Worm (Caenorhabditis elegans) whole organism, young adult: Measurements from ENCODE around the gene C53D6.11.

ENCODE experiments used
- B0019.2 ChIP-seq: fragments of 200-800 bp; sonication (Bioruptor generic); conservative IDR thresholded peaks from 2 replicates; pipeline ENCODE4 v1.3.6; 2022; ENCODE audit warnings: missing genetic modification reagents, missing genetic modification characterization, missing compliant biosample characterization
- B0336.3 ChIP-seq: fragments of 200-800 bp; sonication (Bioruptor generic); IDR thresholded peaks from 2 replicates; pipeline ENCODE4 v1.3.6; 2022; ENCODE audit warnings: missing genetic modification characterization, missing compliant biosample characterization
- Y67H2A.10 ChIP-seq: fragments of 200-800 bp; sonication (Bioruptor generic); conservative IDR thresholded peaks from 2 replicates; pipeline ENCODE4 v1.3.6; 2022; ENCODE audit warnings: missing genetic modification reagents, missing genetic modification characterization, missing compliant biosample characterization
- aptf-3 ChIP-seq: fragments of 200-800 bp; sonication (Bioruptor generic); IDR thresholded peaks from 2 replicates; pipeline ENCODE4 v1.3.6; 2022; ENCODE audit warnings: missing genetic modification characterization, missing compliant biosample characterization
- attf-5 ChIP-seq: fragments of 200-800 bp; sonication (Bioruptor generic); optimal IDR thresholded peaks from 2 replicates; lab custom pipeline; 2018; ENCODE audit warnings: mild to moderate bottlenecking, missing genetic modification characterization, missing compliant biosample characterization
- bed-1 ChIP-seq: fragments of 200-800 bp; sonication (Bioruptor generic); IDR thresholded peaks from 2 replicates; pipeline ENCODE4 v1.3.6; 2022; ENCODE audit warnings: missing genetic modification reagents, missing genetic modification characterization, missing compliant biosample characterization
- bed-2 ChIP-seq: fragments of 200-800 bp; sonication (Bioruptor generic); IDR thresholded peaks from 2 replicates; pipeline ENCODE4 v1.3.6; 2022; ENCODE audit warnings: missing genetic modification reagents, missing genetic modification characterization, missing compliant biosample characterization
- cebp-1 ChIP-seq, 2 experiments: fragments of 200-800 bp in 1 of 2; sonication (Bioruptor generic) in 1 of 2; sonication (generic microtip) in 1 of 2; IDR thresholded peaks in 1 of 2; optimal IDR thresholded peaks in 1 of 2; 2 replicates each; pipeline versions ENCODE4 v1.3.6 to Lab custom; 2017 to 2022; ENCODE audit warnings: missing compliant biosample characterization in 2 of 2, missing genetic modification characterization in 2 of 2, mild to moderate bottlenecking in 1 of 2, missing genetic modification reagents in 1 of 2, moderate library complexity in 1 of 2
- dox-1 ChIP-seq: fragments of 200-800 bp; sonication (Bioruptor generic); IDR thresholded peaks from 2 replicates; pipeline ENCODE4 v1.3.6; 2022; ENCODE audit warnings: missing genetic modification reagents, missing genetic modification characterization, missing compliant biosample characterization
- efl-1 ChIP-seq: fragments of 150-350 bp; optimal IDR thresholded peaks from 2 replicates; lab custom pipeline; 2014; ENCODE audit warnings: missing biosample characterization, missing genetic modification reagents, missing genetic modification characterization
- egl-18 ChIP-seq: fragments of 200-800 bp; sonication (Bioruptor generic); IDR thresholded peaks from 2 replicates; pipeline ENCODE4 v1.3.6; 2022; ENCODE audit warnings: missing genetic modification reagents, missing genetic modification characterization, missing compliant biosample characterization
- ekl-4 ChIP-seq: fragments of 200-800 bp; sonication (Bioruptor generic); IDR thresholded peaks from 2 replicates; pipeline ENCODE4 v1.3.6; 2022; ENCODE audit warnings: missing genetic modification reagents, missing genetic modification characterization, missing compliant biosample characterization
- fkh-3 ChIP-seq: sonication (generic microtip); optimal IDR thresholded peaks from 2 replicates; lab custom pipeline; 2016; ENCODE audit warnings: mild to moderate bottlenecking, missing genetic modification characterization, missing compliant biosample characterization
- hrde-1 ChIP-seq: sonication (generic microtip); optimal IDR thresholded peaks from 2 replicates; lab custom pipeline; 2016; ENCODE audit warnings: missing genetic modification characterization, mild to moderate bottlenecking, missing compliant biosample characterization, moderate library complexity, missing genotype, missing genetic modification reagents, borderline replicate concordance
- lin-35 ChIP-seq, 3 experiments: fragments of 150-350 bp in 2 of 3; sonication (generic microtip) in 1 of 3; optimal IDR thresholded peaks; 2 replicates each; lab custom pipeline; 2014 to 2018; ENCODE audit warnings: missing biosample characterization in 3 of 3, missing genetic modification characterization in 3 of 3, missing genetic modification reagents in 3 of 3
- lsy-27 ChIP-seq: sonication (generic microtip); optimal IDR thresholded peaks from 2 replicates; lab custom pipeline; 2017; ENCODE audit warnings: missing genetic modification characterization, mild to moderate bottlenecking, missing compliant biosample characterization, antibody characterized with exemption, missing genotype, borderline replicate concordance; ENCODE audit not compliant: insufficient read depth
- nhr-27 ChIP-seq: fragments of 200-800 bp; sonication (Bioruptor generic); optimal IDR thresholded peaks from 2 replicates; lab custom pipeline; 2018; ENCODE audit warnings: mild to moderate bottlenecking, missing genetic modification characterization, moderate library complexity, missing compliant biosample characterization
- snpc-1.3 ChIP-seq: sonication (generic microtip); optimal IDR thresholded peaks from 2 replicates; lab custom pipeline; 2017; ENCODE audit warnings: missing genetic modification characterization, mild to moderate bottlenecking, missing compliant biosample characterization, antibody characterized with exemption, moderate library complexity, missing genotype, missing genetic modification reagents; ENCODE audit not compliant: insufficient read depth
- somi-1 ChIP-seq: fragments of 200-800 bp; sonication (Bioruptor generic); optimal IDR thresholded peaks from 2 replicates; lab custom pipeline; 2018; ENCODE audit warnings: mild to moderate bottlenecking, missing genetic modification characterization, missing compliant biosample characterization
- unc-130 ChIP-seq: sonication (generic microtip); optimal IDR thresholded peaks from 2 replicates; lab custom pipeline; 2016; ENCODE audit warnings: missing genetic modification reagents, missing genetic modification characterization, missing compliant biosample characterization
- ztf-25 ChIP-seq: fragments of 200-800 bp; sonication (Bioruptor generic); IDR thresholded peaks from 2 replicates; pipeline ENCODE4 v1.3.6; 2022; ENCODE audit warnings: missing genetic modification reagents, missing genetic modification characterization, missing compliant biosample characterization
- ztf-26 ChIP-seq: sonication (generic microtip); optimal IDR thresholded peaks from 2 replicates; lab custom pipeline; 2017; ENCODE audit warnings: missing genetic modification characterization, missing compliant biosample characterization

Gene C53D6.11

DNA sequence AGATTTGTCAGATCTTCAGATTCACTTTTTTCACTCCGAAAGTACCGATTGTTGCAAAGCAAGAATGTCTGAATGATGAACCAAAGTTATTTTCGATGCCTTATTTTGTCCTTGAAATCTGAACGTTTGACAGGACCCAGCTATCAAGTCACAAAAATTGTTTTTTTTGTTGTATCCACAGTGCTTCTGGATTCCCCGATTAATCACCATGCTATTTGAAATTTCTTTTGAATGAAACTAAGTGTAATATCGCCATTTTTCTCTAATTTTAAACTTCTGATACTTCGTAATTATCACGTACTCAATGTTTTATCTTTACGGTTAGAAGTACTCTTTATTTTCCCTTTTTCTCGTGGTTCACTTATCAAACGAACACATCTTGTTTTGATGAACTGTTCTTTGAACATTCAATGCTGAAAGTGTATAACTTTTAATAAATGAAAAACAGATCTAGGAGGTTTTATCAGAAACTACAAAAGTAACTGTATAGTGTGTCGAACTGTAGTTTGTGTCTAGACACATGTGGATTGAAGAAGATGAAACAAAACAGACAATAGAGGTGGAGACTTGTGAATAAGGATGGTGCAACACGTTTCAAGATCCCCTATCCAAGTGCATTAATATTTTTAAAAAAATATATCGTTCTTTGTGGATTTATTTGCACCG is 41.3 kb downstream of the C53D6.11 start:
- TF ChIP-seq efl-1 (GFP tag; lab: Kevin White, UChicago), result no peak
- no peak for TF ChIP-seq lsy-27 (tag; lab: Kevin White, UChicago)
- no peak for TF ChIP-seq snpc-1.3 (tag; lab: Kevin White, UChicago)
- TF ChIP-seq ztf-26 (tag; lab: Kevin White, UChicago), result no peak
- TF ChIP-seq, all 124 proteins: peak for 0

DNA sequence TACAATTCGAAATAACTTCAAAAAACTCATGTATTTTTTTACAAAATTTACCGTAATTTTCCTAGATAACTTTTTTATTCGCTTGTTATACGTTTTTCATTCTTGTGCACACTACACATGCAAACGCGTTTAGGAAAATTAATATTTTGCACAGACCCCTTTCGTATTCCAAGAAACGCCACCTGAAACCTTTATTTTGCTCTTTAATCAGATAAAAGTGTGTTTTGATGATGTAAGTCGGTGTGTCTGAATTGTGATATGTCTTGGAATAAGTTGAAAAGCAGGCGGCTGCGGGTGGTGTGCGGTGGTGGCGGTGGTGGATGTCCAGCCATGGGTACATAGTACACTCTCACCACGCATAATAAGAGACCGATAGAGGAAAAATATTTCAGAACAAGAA is 43.0 kb downstream of the C53D6.11 start:
- TF ChIP-seq Y67H2A.10 (GFP tag; lab: Robert Waterston, UW) (no peak), ekl-4 (GFP tag; lab: Robert Waterston, UW) (no peak), aptf-3 (GFP tag; lab: Robert Waterston, UW) (no peak), lin-35 (GFP tag; optimal IDR thresholded peaks at IDR 0.05; lab: Kevin White, UChicago) (no peak), ztf-25 (no peak), somi-1 (GFP tag; lab: Kevin White, UChicago) (no peak), unc-130 (no peak), dox-1 (GFP tag; lab: Robert Waterston, UW) (no peak), attf-5 (GFP tag; lab: Kevin White, UChicago) (no peak), B0019.2 (GFP tag; lab: Robert Waterston, UW) (no peak), nhr-27 (tag; lab: Kevin White, UChicago) (no peak), fkh-3 (tag; lab: Kevin White, UChicago) (no peak), hrde-1 (tag; lab: Kevin White, UChicago) (no peak), B0336.3 (GFP tag; lab: Robert Waterston, UW) (no peak), cebp-1 (GFP tag; IDR thresholded peaks at IDR 0.05; lab: Robert Waterston, UW) (no peak), cebp-1 (tag; optimal IDR thresholded peaks at IDR 0.05; lab: Kevin White, UChicago) (no peak), bed-2 (no peak), bed-1 (no peak), egl-18 (GFP tag; lab: Robert Waterston, UW) (no peak)
